Worm (Caenorhabditis elegans): ENCODE results near the gene lgc-43.

DNA sequence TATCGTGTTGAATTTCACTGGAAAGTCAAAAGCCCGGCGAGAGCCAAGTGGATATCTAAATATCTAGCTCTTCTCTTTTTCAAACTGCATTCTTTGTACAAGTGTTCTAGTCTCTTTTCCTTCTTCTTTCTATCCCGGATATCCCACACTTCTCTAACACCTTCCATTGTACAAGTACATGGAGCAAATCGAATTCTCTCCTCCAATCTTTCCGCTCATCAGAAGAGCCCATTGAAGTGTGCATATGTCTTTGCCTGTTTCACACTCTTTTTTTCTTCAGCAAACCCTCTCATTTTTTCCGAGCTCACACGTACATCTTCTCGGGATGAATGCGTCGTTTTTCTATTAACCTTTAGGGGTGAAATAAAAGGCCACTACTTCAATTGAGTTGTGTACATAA, 5.0 kb upstream of the lgc-43 start:
- TF ChIP-seq him-1 (tag; optimal IDR thresholded peaks at IDR 0.05): no peak
- TF ChIP-seq W03F9.2 (tag; optimal IDR thresholded peaks at IDR 0.05): no peak
- no peak for TF ChIP-seq dao-5 (tag; optimal IDR thresholded peaks at IDR 0.05)
